Worm (Caenorhabditis elegans) whole organism, L3 larva: ENCODE measurements around the gene F42F12.4.

Source experiments
- egl-27 ChIP-seq: sonication (generic microtip); optimal IDR thresholded peaks from 4 replicates; lab custom pipeline; 2017; ENCODE audit warnings: missing biosample characterization, missing genetic modification reagents, missing genetic modification characterization
- elt-3 ChIP-seq, 3 experiments: fragments of 150-350 bp in 1 of 3; sonication (generic microtip) in 2 of 3; optimal IDR thresholded peaks; 2 replicates in 2 of 3; 4 replicates in 1 of 3; lab custom pipeline; 2014 to 2017; ENCODE audit warnings: missing biosample characterization in 3 of 3, missing genetic modification characterization in 3 of 3
- lin-39 ChIP-seq: fragments of 150-350 bp; optimal IDR thresholded peaks from 2 replicates; lab custom pipeline; 2018; ENCODE audit warnings: missing biosample characterization, missing genetic modification reagents, missing genetic modification characterization
- nhr-11 ChIP-seq: fragments of 150-350 bp; optimal IDR thresholded peaks from 2 replicates; lab custom pipeline; 2014; ENCODE audit warnings: missing biosample characterization, missing genetic modification characterization
- skn-1 ChIP-seq: fragments of 150-350 bp; optimal IDR thresholded peaks from 2 replicates; lab custom pipeline; 2014; ENCODE audit warnings: missing biosample characterization, missing genetic modification characterization
- unc-39 ChIP-seq: sonication (generic microtip); optimal IDR thresholded peaks from 4 replicates; lab custom pipeline; 2017; ENCODE audit warnings: missing biosample characterization, missing genetic modification characterization
- ztf-4 ChIP-seq: fragments of 150-350 bp; optimal IDR thresholded peaks from 2 replicates; lab custom pipeline; 2014; ENCODE audit warnings: missing biosample characterization, missing genetic modification characterization

- TF ChIP-seq lin-39 (tag; lab: Kevin White, UChicago) (no peak), skn-1 (tag; lab: Kevin White, UChicago) (no peak), nhr-11 (tag; lab: Kevin White, UChicago) (no peak), unc-39 (no peak), egl-27 (tag; lab: Kevin White, UChicago) (no peak), ztf-4 (tag; lab: Kevin White, UChicago) (no peak), elt-3 (tag; optimal IDR thresholded peaks at IDR 0.05; lab: Kevin White, UChicago) (no peak)
These were observed 31.4 kb downstream of the F42F12.4 start, which contains the start of gene F17A2.13 for ce11 chrX:12321357-12321756.
